Fruit fly (Drosophila melanogaster) whole organism, embryonic: ENCODE results near the gene CG9452.
A peak's percentile ranks its signal among the peaks of the same experiment; 100 is the strongest.

ENCODE experiments used
- CG10431 ChIP-seq: fragments of 200-800 bp; sonication (Bioruptor generic); optimal IDR thresholded peaks from 3 replicates; lab custom pipeline; 2018; ENCODE audit warnings: missing biosample characterization, mild to moderate bottlenecking, missing genetic modification characterization
- CG10543 ChIP-seq: fragments of 200-800 bp; sonication (Bioruptor generic); optimal IDR thresholded peaks from 3 replicates; lab custom pipeline; 2017; ENCODE audit warnings: missing biosample characterization, mild to moderate bottlenecking, missing genetic modification characterization, moderate library complexity
- CG10959 ChIP-seq: fragments of 200-800 bp; sonication (Bioruptor generic); IDR thresholded peaks from 2 replicates; pipeline ENCODE4 v1.3.6; 2022; ENCODE audit warnings: missing biosample characterization, missing genetic modification characterization
- CG11247 ChIP-seq: fragments of 200-800 bp; sonication (Bioruptor generic); IDR thresholded peaks from 2 replicates; pipeline ENCODE4 v1.3.6; 2022; ENCODE audit warnings: missing biosample characterization, missing genetic modification characterization
- CG12155 ChIP-seq: fragments of 200-800 bp; sonication (Bioruptor generic); optimal IDR thresholded peaks from 3 replicates; lab custom pipeline; 2016; ENCODE audit warnings: missing biosample characterization, missing genetic modification characterization
- CG12769 ChIP-seq: fragments of 200-800 bp; sonication (Bioruptor generic); optimal IDR thresholded peaks from 2 replicates; lab custom pipeline; 2019; ENCODE audit warnings: missing biosample characterization, mild to moderate bottlenecking, missing genetic modification characterization, moderate library complexity
- CG14710 ChIP-seq: fragments of 200-800 bp; sonication (Bioruptor generic); optimal IDR thresholded peaks from 3 replicates; lab custom pipeline; 2019; ENCODE audit warnings: missing biosample characterization, mild to moderate bottlenecking, missing genetic modification characterization, moderate library complexity
- CG14860 ChIP-seq: fragments of 200-800 bp; sonication (Bioruptor generic); IDR thresholded peaks from 3 replicates; pipeline ENCODE4 v1.3.6; 2022; ENCODE audit warnings: missing biosample characterization, missing genetic modification characterization; ENCODE audit not compliant: partially characterized antibody
- CG15269 ChIP-seq: fragments of 200-800 bp; sonication (Bioruptor generic); optimal IDR thresholded peaks from 2 replicates; lab custom pipeline; 2018; ENCODE audit warnings: missing biosample characterization, mild to moderate bottlenecking, missing genetic modification characterization, moderate library complexity
- CG17361 ChIP-seq: fragments of 200-800 bp; sonication (Bioruptor generic); IDR thresholded peaks from 3 replicates; pipeline ENCODE4 v1.3.6; 2022; ENCODE audit warnings: missing biosample characterization, missing genetic modification characterization
- CG2120 ChIP-seq: fragments of 200-800 bp; sonication (Bioruptor generic); optimal IDR thresholded peaks from 3 replicates; lab custom pipeline; 2016; ENCODE audit warnings: missing biosample characterization, missing genetic modification characterization
- CG3065 ChIP-seq: fragments of 200-800 bp; sonication (Bioruptor generic); optimal IDR thresholded peaks from 2 replicates; lab custom pipeline; 2016; ENCODE audit warnings: missing biosample characterization, missing genetic modification characterization
- CG3163 ChIP-seq: fragments of 200-800 bp; sonication (Bioruptor generic); optimal IDR thresholded peaks from 3 replicates; lab custom pipeline; 2016; ENCODE audit warnings: missing biosample characterization, missing genetic modification characterization
- CG3281 ChIP-seq: fragments of 200-800 bp; sonication (Bioruptor generic); optimal IDR thresholded peaks from 3 replicates; lab custom pipeline; 2017; ENCODE audit warnings: missing biosample characterization, mild to moderate bottlenecking, missing genetic modification characterization
- CG4820 ChIP-seq: fragments of 200-800 bp; sonication (Bioruptor generic); optimal IDR thresholded peaks from 3 replicates; lab custom pipeline; 2016; ENCODE audit warnings: missing biosample characterization, missing genetic modification characterization
- CG6765 ChIP-seq: fragments of 200-800 bp; sonication (Bioruptor generic); optimal IDR thresholded peaks from 3 replicates; lab custom pipeline; 2017; ENCODE audit warnings: missing biosample characterization, mild to moderate bottlenecking, missing genetic modification characterization
- CG6854 ChIP-seq: fragments of 200-800 bp; sonication (Bioruptor generic); optimal IDR thresholded peaks from 3 replicates; lab custom pipeline; 2017; ENCODE audit warnings: missing biosample characterization, mild to moderate bottlenecking, missing genetic modification characterization
- CG8359 ChIP-seq: fragments of 200-800 bp; sonication (Bioruptor generic); optimal IDR thresholded peaks from 2 replicates; lab custom pipeline; 2017; ENCODE audit warnings: missing biosample characterization, mild to moderate bottlenecking, missing genetic modification characterization, borderline replicate concordance
- CG9437 ChIP-seq: fragments of 200-800 bp; sonication (Bioruptor generic); optimal IDR thresholded peaks from 2 replicates; lab custom pipeline; 2018; ENCODE audit warnings: missing biosample characterization, mild to moderate bottlenecking, missing genetic modification characterization
- CrebB ChIP-seq: fragments of 200-800 bp; sonication (Bioruptor generic); optimal IDR thresholded peaks from 3 replicates; lab custom pipeline; 2018; ENCODE audit warnings: missing biosample characterization, mild to moderate bottlenecking, missing genetic modification characterization
- Dbx ChIP-seq: fragments of 200-800 bp; sonication (Bioruptor generic); IDR thresholded peaks from 3 replicates; pipeline ENCODE4 v1.3.6; 2022; ENCODE audit warnings: missing biosample characterization, missing genetic modification characterization
- Deaf1 ChIP-seq: fragments of 200-800 bp; optimal IDR thresholded peaks from 3 replicates; lab custom pipeline; 2019; ENCODE audit warnings: missing biosample characterization, mild to moderate bottlenecking, missing genetic modification characterization, moderate library complexity
- Hmr ChIP-seq: fragments of 200-800 bp; sonication (Bioruptor generic); optimal IDR thresholded peaks from 3 replicates; lab custom pipeline; 2017; ENCODE audit warnings: mild to moderate bottlenecking, missing biosample characterization, missing genetic modification reagents, missing genetic modification characterization
- Med ChIP-seq: fragments of 200-800 bp; sonication (Bioruptor generic); peaks from one replicate; lab custom pipeline; 2016; ENCODE audit warnings: missing biosample characterization, missing genetic modification characterization, mild to moderate bottlenecking, inconsistent platforms, moderate library complexity
- NC2β ChIP-seq: fragments of 200-800 bp; sonication (Bioruptor generic); optimal IDR thresholded peaks from 2 replicates; lab custom pipeline; 2016; ENCODE audit warnings: missing biosample characterization, missing genetic modification characterization
- PHDP ChIP-seq: fragments of 200-800 bp; sonication (Bioruptor generic); optimal IDR thresholded peaks from 3 replicates; lab custom pipeline; 2018; ENCODE audit warnings: missing biosample characterization, mild to moderate bottlenecking, missing genetic modification characterization, moderate library complexity
- Ptx1 ChIP-seq: fragments of 200-800 bp; sonication (Bioruptor generic); IDR thresholded peaks from 2 replicates; pipeline ENCODE4 v1.3.6; 2022; ENCODE audit warnings: missing biosample characterization, missing genetic modification characterization
- Rfx ChIP-seq: fragments of 200-800 bp; sonication (Bioruptor generic); IDR thresholded peaks from 2 replicates; pipeline ENCODE4 v1.3.6; 2022; ENCODE audit warnings: missing biosample characterization, missing genetic modification characterization
- Side ChIP-seq: fragments of 200-800 bp; sonication (Bioruptor generic); optimal IDR thresholded peaks from 2 replicates; lab custom pipeline; 2016; ENCODE audit warnings: missing biosample characterization, missing genetic modification characterization
- chinmo ChIP-seq: fragments of 200-800 bp; sonication (Bioruptor generic); IDR thresholded peaks from 4 replicates; pipeline ENCODE4 v1.3.6; 2022; ENCODE audit warnings: missing biosample characterization, missing genetic modification characterization; ENCODE audit not compliant: partially characterized antibody
- dati ChIP-seq: fragments of 200-800 bp; sonication (Bioruptor generic); IDR thresholded peaks from 2 replicates; pipeline ENCODE4 v1.3.6; 2022; ENCODE audit warnings: missing biosample characterization, missing genetic modification characterization
- dysf ChIP-seq: fragments of 200-800 bp; sonication (Bioruptor generic); IDR thresholded peaks from 3 replicates; pipeline ENCODE4 v1.3.6; 2022; ENCODE audit warnings: missing biosample characterization, missing genetic modification characterization
- ewg ChIP-seq: fragments of 200-800 bp; sonication (Bioruptor generic); optimal IDR thresholded peaks from 3 replicates; lab custom pipeline; 2017; ENCODE audit warnings: mild to moderate bottlenecking, missing biosample characterization, missing genetic modification reagents, missing genetic modification characterization
- hkb ChIP-seq, 2 experiments: fragments of 200-800 bp in 1 of 2; fragments of >200 bp in 1 of 2; sonication (Bioruptor generic) in 1 of 2; IDR thresholded peaks in 1 of 2; optimal IDR thresholded peaks in 1 of 2; 2 replicates each; pipeline versions ENCODE4 v1.3.6 to Lab custom; 2017 to 2022; ENCODE audit warnings: missing biosample characterization in 1 of 2, missing genetic modification characterization in 1 of 2
- insv ChIP-seq, 2 experiments: fragments of 200-800 bp; sonication (Bioruptor generic); optimal IDR thresholded peaks; 3 replicates each; lab custom pipeline; 2016 to 2018; ENCODE audit warnings: missing biosample characterization in 2 of 2, missing genetic modification characterization in 2 of 2
- kah ChIP-seq: fragments of 200-800 bp; sonication (Bioruptor generic); optimal IDR thresholded peaks from 2 replicates; lab custom pipeline; 2018; ENCODE audit warnings: missing biosample characterization, mild to moderate bottlenecking, missing genetic modification characterization
- knrl ChIP-seq: fragments of 200-800 bp; sonication (Bioruptor generic); IDR thresholded peaks from 3 replicates; pipeline ENCODE4 v1.3.6; 2022; ENCODE audit warnings: missing biosample characterization, missing genetic modification characterization; ENCODE audit not compliant: partially characterized antibody
- pan ChIP-seq, 4 experiments: fragments of >200 bp in 3 of 4; fragments of 200-800 bp in 1 of 4; sonication (Bioruptor generic) in 1 of 4; optimal IDR thresholded peaks in 3 of 4; IDR thresholded peaks in 1 of 4; 2 replicates each; pipeline versions ENCODE4 v1.3.6 to Lab custom; 2017 to 2022; ENCODE audit warnings: missing biosample characterization in 2 of 4, missing genetic modification characterization in 2 of 4, mixed read lengths in 1 of 4
- pzg ChIP-seq: fragments of 200-800 bp; sonication (Bioruptor generic); optimal IDR thresholded peaks from 3 replicates; lab custom pipeline; 2018; ENCODE audit warnings: missing biosample characterization, mild to moderate bottlenecking, missing genetic modification characterization, moderate library complexity
- scrt ChIP-seq: fragments of 200-800 bp; sonication (Bioruptor generic); optimal IDR thresholded peaks from 2 replicates; lab custom pipeline; 2018; ENCODE audit warnings: missing biosample characterization, mild to moderate bottlenecking, missing genetic modification characterization, moderate library complexity
- sd ChIP-seq: fragments of 200-800 bp; sonication (Bioruptor generic); optimal IDR thresholded peaks from 3 replicates; lab custom pipeline; 2018; ENCODE audit warnings: missing biosample characterization, mild to moderate bottlenecking, missing genetic modification characterization, moderate library complexity
- sens ChIP-seq: fragments of 200-800 bp; sonication (Bioruptor generic); peaks from one replicate; lab custom pipeline; 2016; ENCODE audit warnings: missing biosample characterization, missing genetic modification characterization
- seq ChIP-seq: fragments of 200-800 bp; sonication (Bioruptor generic); IDR thresholded peaks from 2 replicates; pipeline ENCODE4 v1.3.6; 2022; ENCODE audit warnings: missing biosample characterization, missing genetic modification characterization
- sob ChIP-seq: fragments of 200-800 bp; sonication (Bioruptor generic); IDR thresholded peaks from 2 replicates; pipeline ENCODE4 v1.3.6; 2022; ENCODE audit warnings: missing biosample characterization, missing genetic modification characterization
- ssp ChIP-seq: fragments of 200-800 bp; sonication (Bioruptor generic); IDR thresholded peaks from 2 replicates; pipeline ENCODE4 v1.3.6; 2022; ENCODE audit warnings: missing biosample characterization, missing genetic modification characterization
- stc ChIP-seq: fragments of 200-800 bp; sonication (Bioruptor generic); IDR thresholded peaks from 2 replicates; pipeline ENCODE4 v1.3.6; 2022; ENCODE audit warnings: missing biosample characterization, missing genetic modification characterization

The CG9452 gene

DNA sequence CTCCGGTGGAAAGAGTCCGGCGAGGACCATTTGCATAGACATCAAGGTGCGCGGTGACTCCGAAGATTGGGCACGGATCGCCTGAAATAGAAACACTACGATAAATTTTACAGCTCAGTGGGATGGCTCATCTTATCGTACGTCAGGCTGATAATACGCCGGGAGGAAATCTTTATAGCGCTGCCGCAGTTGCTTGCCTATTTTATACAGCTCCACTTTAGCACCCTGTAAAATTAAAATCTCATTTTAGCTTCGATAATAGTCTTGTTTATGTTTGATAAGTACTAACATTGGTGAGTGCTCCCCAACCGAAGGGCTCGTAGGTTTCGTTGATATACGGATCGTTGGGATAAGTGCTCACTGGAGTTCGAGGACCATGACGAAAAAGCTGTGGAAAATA lies 4.3 kb downstream of the CG9452 start (continued):
- no peak for TF ChIP-seq CG14860 (GFP tag; lab: Robert Waterston, UW)
- no peak for TF ChIP-seq dati (GFP tag; lab: Robert Waterston, UW)
- no peak for TF ChIP-seq insv (GFP tag; optimal IDR thresholded peaks at IDR 0.05; lab: Kevin White, UChicago)
- no peak for TF ChIP-seq CrebB (tag; lab: Kevin White, UChicago)
- no peak for TF ChIP-seq CG6854
- TF ChIP-seq CG12155 (GFP tag; lab: Kevin White, UChicago) = no peak
- peak; percentile 22 for TF ChIP-seq CG3281
- no peak for TF ChIP-seq CG3065 (GFP tag; lab: Kevin White, UChicago)
- TF ChIP-seq CG12769 = peak; percentile 21
- TF ChIP-seq knrl (GFP tag; lab: Robert Waterston, UW) = no peak
- no peak for TF ChIP-seq CG10959 (GFP tag; lab: Robert Waterston, UW)
- no peak for TF ChIP-seq hkb (optimal IDR thresholded peaks at IDR 0.05; lab: Kevin White, UChicago)
- TF ChIP-seq hkb (GFP tag; IDR thresholded peaks at IDR 0.05; lab: Robert Waterston, UW) = no peak
- TF ChIP-seq pzg (GFP tag; lab: Kevin White, UChicago) = no peak
- TF ChIP-seq Side = no peak
- TF ChIP-seq stc (GFP tag; lab: Robert Waterston, UW) = no peak
- TF ChIP-seq CG3163 = no peak
- TF ChIP-seq kah (GFP tag; lab: Kevin White, UChicago) = no peak
- TF ChIP-seq CG15269 (tag; lab: Kevin White, UChicago) = peak; percentile 26
- no peak for TF ChIP-seq CG4820 (GFP tag; lab: Kevin White, UChicago)
- TF ChIP-seq scrt (GFP tag; lab: Kevin White, UChicago) = no peak
- no peak for TF ChIP-seq NC2β (GFP tag; lab: Kevin White, UChicago)
- no peak for TF ChIP-seq Ptx1 (GFP tag; lab: Robert Waterston, UW)
- no peak for TF ChIP-seq CG11247 (GFP tag; lab: Robert Waterston, UW)
- no peak for TF ChIP-seq CG10431

DNA sequence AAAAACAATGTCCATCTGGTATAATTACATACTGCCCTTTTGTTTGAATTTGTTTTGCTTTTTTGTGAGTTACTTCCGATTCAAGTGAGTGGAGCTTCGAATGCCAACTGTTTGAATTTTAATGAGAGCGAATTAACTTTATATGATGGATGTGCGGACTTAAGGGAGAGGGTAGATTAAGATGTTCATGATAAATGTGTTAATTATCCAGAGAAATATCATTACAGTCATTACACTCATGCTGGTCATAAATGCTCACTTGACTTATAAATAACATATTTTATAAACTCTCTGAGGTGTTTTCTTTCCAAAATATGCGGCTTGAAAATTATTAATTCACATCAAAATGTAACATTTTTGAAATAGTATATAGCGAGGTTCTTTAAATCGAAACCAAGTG lies 6.0 kb downstream of the CG9452 start, which contains the start of gene CG9449:
TSS of gene CG9449 (minus strand) at position 101 of the 400 bp plus-strand sequence.
- TF ChIP-seq CG9437 (peak; percentile 12), Med (GFP tag; lab: Kevin White, UChicago) (peak; percentile 30), seq (GFP tag; lab: Robert Waterston, UW) (no peak), CG17361 (GFP tag; lab: Robert Waterston, UW) (no peak), PHDP (tag; lab: Kevin White, UChicago) (peak; percentile 29), sens (GFP tag; lab: Kevin White, UChicago) (peak; percentile 34), ewg (GFP tag; lab: Kevin White, UChicago) (no peak)

DNA sequence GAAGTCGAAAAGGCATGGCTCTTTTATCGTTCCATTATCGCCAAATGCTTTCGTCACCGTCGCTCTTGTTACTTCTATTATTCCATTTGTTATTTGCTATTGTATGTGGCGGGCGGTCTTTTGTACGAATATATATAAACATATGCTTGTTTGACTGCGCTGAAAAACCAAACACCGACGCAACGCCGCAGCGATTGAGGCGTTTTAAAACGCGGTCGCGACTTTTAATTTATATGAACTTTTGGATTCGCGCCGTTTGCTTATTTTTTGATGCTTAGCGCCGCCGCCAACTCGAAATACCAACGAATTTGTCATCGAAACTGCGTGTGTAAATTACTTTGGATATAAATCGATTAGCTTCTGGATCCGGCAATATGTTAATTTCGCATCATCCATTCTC lies 6.5 kb downstream of the CG9452 start:
- peak; percentile 96 for TF ChIP-seq CG8359 (GFP tag; lab: Kevin White, UChicago)
- 0 out of 4 replicates have a peak, but pooled peaks have one; percentile 49 for TF ChIP-seq chinmo (GFP tag; lab: Robert Waterston, UW)
- TF ChIP-seq CG12769 = no peak
- TF ChIP-seq sd (tag; lab: Kevin White, UChicago) = peak; percentile 51

DNA sequence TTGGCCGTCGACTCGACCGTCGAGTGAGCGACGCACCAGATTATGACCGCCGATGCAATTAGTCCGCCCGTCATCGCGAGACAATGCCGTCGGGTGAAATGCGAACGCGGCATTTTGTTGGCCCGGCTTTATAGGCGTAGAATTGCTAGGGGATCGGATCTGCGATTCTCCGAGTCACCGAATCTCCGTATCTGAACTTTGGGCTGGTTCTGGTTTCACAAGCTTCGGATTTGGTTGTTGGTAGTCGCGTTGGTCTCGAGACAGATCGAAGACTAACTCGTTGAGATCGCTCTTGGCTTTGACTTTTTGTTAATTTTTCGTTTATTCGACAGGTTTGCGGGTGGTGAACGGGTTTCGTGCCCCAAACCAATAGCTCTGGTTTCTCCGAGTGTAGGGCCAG lies 7.1 kb downstream of the CG9452 start:
- peak; percentile 3 for TF ChIP-seq CG2120 (GFP tag; lab: Kevin White, UChicago)
- TF ChIP-seq Hmr = peak; percentile 8
- no peak for TF ChIP-seq pan (optimal IDR thresholded peaks at IDR 0.05; lab: Kevin White, UChicago)
- no peak for TF ChIP-seq pan (GFP tag; optimal IDR thresholded peaks at IDR 0.05 in 1 of 2, IDR thresholded peaks at IDR 0.05 in 1 of 2)
- TF ChIP-seq Dbx = 0 out of 3 replicates have a peak, but pooled peaks have one; percentile 16
- TF ChIP-seq CG14710 (tag; lab: Kevin White, UChicago) = no peak
- peak; percentile 3 for TF ChIP-seq CG10543
- TF ChIP-seq Deaf1 (tag; lab: Kevin White, UChicago) = peak; percentile 52
- peak; percentile 33; the same call in 1 of the 2 replicates for TF ChIP-seq Rfx (GFP tag; lab: Robert Waterston, UW)
- TF ChIP-seq sob = no peak
- no peak for TF ChIP-seq ssp (GFP tag; lab: Robert Waterston, UW)
- TF ChIP-seq CG6765 (GFP tag; lab: Kevin White, UChicago) = peak; percentile 33
- peak; percentile 69 for TF ChIP-seq Med (GFP tag; lab: Kevin White, UChicago)
- peak; percentile 28; the same call in 1 of the 3 replicates for TF ChIP-seq dysf (GFP tag; lab: Robert Waterston, UW)
